Fruit fly (Drosophila melanogaster): ENCODE measurements around the gene CCT2.

Gene CCT2

DNA sequence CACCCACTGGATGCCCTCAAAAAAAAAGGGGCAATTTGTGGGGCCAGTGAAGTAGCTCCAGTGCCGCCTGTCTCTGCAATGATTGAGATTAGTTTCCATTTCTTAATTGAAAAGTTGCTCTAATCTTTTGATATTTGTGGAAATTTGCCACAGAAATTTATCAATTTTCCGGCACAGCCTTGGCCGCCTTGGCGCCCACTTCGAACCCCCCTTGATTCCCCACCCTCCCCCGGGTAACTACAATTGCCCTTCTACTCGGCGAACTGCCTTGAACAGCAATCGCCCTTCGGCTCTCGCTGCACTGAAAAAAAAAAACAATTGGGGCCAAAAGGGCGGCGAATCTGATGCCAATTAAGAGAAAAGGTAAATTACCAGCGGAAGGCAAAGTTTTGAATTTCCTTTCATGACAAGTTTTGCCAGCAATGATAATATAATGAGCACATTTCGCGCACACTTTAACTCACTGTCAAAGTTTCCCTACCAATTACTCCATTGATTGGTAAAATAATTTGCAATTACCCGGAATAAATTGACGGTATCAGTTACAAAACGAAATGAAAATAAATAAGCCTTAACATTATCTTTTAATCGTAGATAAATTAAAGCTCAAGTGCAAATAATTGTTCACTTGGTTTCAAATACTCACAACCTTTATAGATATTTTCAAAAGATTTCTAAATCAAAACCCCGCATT, 30.5 kb downstream of the CCT2 start (continued):
- TF ChIP-seq CG11398 (GFP tag; optimal IDR thresholded peaks at IDR 0.05): no peak
- TF ChIP-seq CG31224 (GFP tag; IDR thresholded peaks at IDR 0.05): no peak
- peak; percentile 33 for TF ChIP-seq CG3281 (GFP tag; optimal IDR thresholded peaks at IDR 0.05)
- TF ChIP-seq Oaz (GFP tag; IDR thresholded peaks at IDR 0.05): no peak
- no peak for TF ChIP-seq MESR4 (GFP tag; optimal IDR thresholded peaks at IDR 0.05)
- peak; percentile 16 for TF ChIP-seq CG9727 (GFP tag; optimal IDR thresholded peaks at IDR 0.05)
- no peak for TF ChIP-seq crp (GFP tag; optimal IDR thresholded peaks at IDR 0.05)
- no peak for TF ChIP-seq CG17568 (GFP tag; optimal IDR thresholded peaks at IDR 0.05)
- no peak for TF ChIP-seq vnd (GFP tag; IDR thresholded peaks at IDR 0.05; ENCODE audit: partially characterized antibody)
- no peak for TF ChIP-seq dm (GFP tag; optimal IDR thresholded peaks at IDR 0.05)
- TF ChIP-seq Awh (GFP tag; IDR thresholded peaks at IDR 0.05): no peak
- TF ChIP-seq CG5180 (GFP tag; optimal IDR thresholded peaks at IDR 0.05): peak; percentile 23
- peak; percentile 26 for TF ChIP-seq org-1 (GFP tag; optimal IDR thresholded peaks at IDR 0.05)
- TF ChIP-seq Dad (GFP tag; optimal IDR thresholded peaks at IDR 0.05): no peak
- no peak for TF ChIP-seq CG2116 (GFP tag; optimal IDR thresholded peaks at IDR 0.05)
- TF ChIP-seq CG9932 (GFP tag; IDR thresholded peaks at IDR 0.05): no peak
- no peak for TF ChIP-seq HLH54F (GFP tag; optimal IDR thresholded peaks at IDR 0.05)
- TF ChIP-seq unc-4 (GFP tag; IDR thresholded peaks at IDR 0.05; ENCODE audit: partially characterized antibody): no peak
- TF ChIP-seq Adf1 (GFP tag; IDR thresholded peaks at IDR 0.05): no peak
- TF ChIP-seq CG10274 (GFP tag; optimal IDR thresholded peaks at IDR 0.05): no peak
- TF ChIP-seq stwl (tag; optimal IDR thresholded peaks at IDR 0.05): no peak
- no peak for TF ChIP-seq CG9876 (GFP tag; optimal IDR thresholded peaks at IDR 0.05)
- TF ChIP-seq CG8944 (GFP tag; optimal IDR thresholded peaks at IDR 0.05): no peak
- no peak for TF ChIP-seq CG4617 (GFP tag; optimal IDR thresholded peaks at IDR 0.05; ENCODE audit: borderline replicate concordance)
- TF ChIP-seq inv (GFP tag; IDR thresholded peaks at IDR 0.05; ENCODE audit: partially characterized antibody): no peak
- TF ChIP-seq CG7372 (GFP tag; IDR thresholded peaks at IDR 0.05): no peak
- no peak for TF ChIP-seq nerfin-2 (GFP tag; IDR thresholded peaks at IDR 0.05; ENCODE audit: partially characterized antibody)
- TF ChIP-seq CHES-1-like (GFP tag; optimal IDR thresholded peaks at IDR 0.05): no peak
- no peak for TF ChIP-seq eyg (GFP tag; optimal IDR thresholded peaks at IDR 0.05)
- peak; percentile 80 for TF ChIP-seq Ets65A (GFP tag)
- peak; percentile 5 for TF ChIP-seq NC2β (GFP tag; optimal IDR thresholded peaks at IDR 0.05)
- TF ChIP-seq Doc3 (GFP tag; IDR thresholded peaks at IDR 0.05; ENCODE audit: partially characterized antibody): no peak
- TF ChIP-seq CG17359 (tag; optimal IDR thresholded peaks at IDR 0.05): no peak
- TF ChIP-seq pfk (GFP tag; optimal IDR thresholded peaks at IDR 0.05): no peak
- no peak for TF ChIP-seq D (optimal IDR thresholded peaks at IDR 0.05)
- TF ChIP-seq D (GFP tag; optimal IDR thresholded peaks at IDR 0.05): peak; percentile 46
- no peak for TF ChIP-seq CG11560 (tag; IDR thresholded peaks at IDR 0.05)
- no peak for TF ChIP-seq CG43689 (GFP tag; IDR thresholded peaks at IDR 0.05)
- no peak for TF ChIP-seq HmgD (GFP tag; optimal IDR thresholded peaks at IDR 0.05)
- no peak for TF ChIP-seq fd3F (GFP tag; optimal IDR thresholded peaks at IDR 0.05)
- TF ChIP-seq hb (GFP tag; IDR thresholded peaks at IDR 0.05; ENCODE audit: partially characterized antibody): no peak
- TF ChIP-seq dmrt11E (tag; optimal IDR thresholded peaks at IDR 0.05): no peak
- peak; percentile 10 for TF ChIP-seq pum (GFP tag; optimal IDR thresholded peaks at IDR 0.05)
- no peak for TF ChIP-seq ranshi (GFP tag; IDR thresholded peaks at IDR 0.05)
- TF ChIP-seq CG32532 (GFP tag; IDR thresholded peaks at IDR 0.05): no peak
- TF ChIP-seq CG2129 (GFP tag; IDR thresholded peaks at IDR 0.05; ENCODE audit: partially characterized antibody): no peak
- TF ChIP-seq Fer1 (GFP tag; optimal IDR thresholded peaks at IDR 0.05): no peak
- TF ChIP-seq psq (GFP tag; optimal IDR thresholded peaks at IDR 0.05): no peak
- no peak for TF ChIP-seq CG31388 (GFP tag; optimal IDR thresholded peaks at IDR 0.05)
- TF ChIP-seq wdn (GFP tag; IDR thresholded peaks at IDR 0.05): no peak
